Fruit fly (Drosophila melanogaster) whole organism, embryonic: ENCODE results near the gene CG13896.

Experiments used
- Bdp1 ChIP-seq: fragments of 200-800 bp; sonication (Bioruptor generic); optimal IDR thresholded peaks from 3 replicates; lab custom pipeline; 2016; ENCODE audit warnings: missing biosample characterization, missing genetic modification characterization
- BtbVII ChIP-seq: fragments of 200-800 bp; sonication (Bioruptor generic); optimal IDR thresholded peaks from 3 replicates; lab custom pipeline; 2017; ENCODE audit warnings: missing biosample characterization, mild to moderate bottlenecking, missing genetic modification characterization
- CG10267 ChIP-seq: fragments of 200-800 bp; sonication (Bioruptor generic); optimal IDR thresholded peaks from 2 replicates; lab custom pipeline; 2018; ENCODE audit warnings: missing biosample characterization, mild to moderate bottlenecking, missing genetic modification characterization, moderate library complexity
- CG11723 ChIP-seq: fragments of 200-800 bp; sonication (Bioruptor generic); optimal IDR thresholded peaks from 2 replicates; lab custom pipeline; 2017; ENCODE audit warnings: missing biosample characterization, mild to moderate bottlenecking, missing genetic modification characterization
- CG12071 ChIP-seq: fragments of 200-800 bp; sonication (Bioruptor generic); optimal IDR thresholded peaks from 3 replicates; lab custom pipeline; 2018; ENCODE audit warnings: missing biosample characterization, mild to moderate bottlenecking, missing genetic modification characterization
- CG13123 ChIP-seq: fragments of 200-800 bp; sonication (Bioruptor generic); optimal IDR thresholded peaks from 2 replicates; lab custom pipeline; 2016; ENCODE audit warnings: missing biosample characterization, missing genetic modification characterization
- CG15269 ChIP-seq: fragments of 200-800 bp; sonication (Bioruptor generic); optimal IDR thresholded peaks from 2 replicates; lab custom pipeline; 2018; ENCODE audit warnings: missing biosample characterization, mild to moderate bottlenecking, missing genetic modification characterization, moderate library complexity
- CG3065 ChIP-seq: fragments of 200-800 bp; sonication (Bioruptor generic); optimal IDR thresholded peaks from 2 replicates; lab custom pipeline; 2016; ENCODE audit warnings: missing biosample characterization, missing genetic modification characterization
- CG31224 ChIP-seq: fragments of 200-800 bp; sonication (Bioruptor generic); IDR thresholded peaks from 2 replicates; pipeline ENCODE4 v1.3.6; 2022; ENCODE audit warnings: missing biosample characterization, missing genetic modification characterization
- CG33557 ChIP-seq: fragments of 200-800 bp; sonication (Bioruptor generic); optimal IDR thresholded peaks from 2 replicates; lab custom pipeline; 2019; ENCODE audit warnings: missing biosample characterization, mild to moderate bottlenecking, missing genetic modification characterization, moderate library complexity
- CG3847 ChIP-seq: fragments of 200-800 bp; sonication (Bioruptor generic); IDR thresholded peaks from 2 replicates; pipeline ENCODE4 v1.3.6; 2022; ENCODE audit warnings: missing biosample characterization, missing genetic modification characterization
- CG4360 ChIP-seq: fragments of 200-800 bp; sonication (Bioruptor generic); IDR thresholded peaks from 2 replicates; pipeline ENCODE4 v1.3.6; 2022; ENCODE audit warnings: missing biosample characterization, missing genetic modification characterization
- CG6654 ChIP-seq: fragments of 200-800 bp; sonication (Bioruptor generic); optimal IDR thresholded peaks from 2 replicates; lab custom pipeline; 2017; ENCODE audit warnings: missing biosample characterization, mild to moderate bottlenecking, missing genetic modification characterization
- CG7839 ChIP-seq: fragments of 200-800 bp; sonication (Bioruptor generic); optimal IDR thresholded peaks from 3 replicates; lab custom pipeline; 2018; ENCODE audit warnings: missing biosample characterization, mild to moderate bottlenecking, missing genetic modification characterization, moderate library complexity
- CG7987 ChIP-seq: fragments of 200-800 bp; sonication (Bioruptor generic); optimal IDR thresholded peaks from 2 replicates; lab custom pipeline; 2018; ENCODE audit warnings: missing biosample characterization, mild to moderate bottlenecking, missing genetic modification characterization, moderate library complexity
- CG8478 ChIP-seq: fragments of >200 bp; optimal IDR thresholded peaks from 2 replicates; lab custom pipeline; 2018
- CTCF ChIP-seq: fragments of 200-800 bp; sonication (Bioruptor generic); optimal IDR thresholded peaks from 2 replicates; lab custom pipeline; 2017; ENCODE audit warnings: missing biosample characterization, mild to moderate bottlenecking, missing genetic modification characterization, moderate library complexity
- CrebB ChIP-seq: fragments of 200-800 bp; sonication (Bioruptor generic); optimal IDR thresholded peaks from 3 replicates; lab custom pipeline; 2018; ENCODE audit warnings: missing biosample characterization, mild to moderate bottlenecking, missing genetic modification characterization
- Dbx ChIP-seq: fragments of 200-800 bp; sonication (Bioruptor generic); IDR thresholded peaks from 3 replicates; pipeline ENCODE4 v1.3.6; 2022; ENCODE audit warnings: missing biosample characterization, missing genetic modification characterization
- Dll ChIP-seq: fragments of 200-800 bp; sonication (Bioruptor generic); IDR thresholded peaks from 4 replicates; pipeline ENCODE4 v1.3.6; 2022; ENCODE audit warnings: missing biosample characterization, missing genetic modification characterization; ENCODE audit not compliant: partially characterized antibody
- Dp ChIP-seq: fragments of 200-800 bp; sonication (Bioruptor generic); optimal IDR thresholded peaks from 2 replicates; lab custom pipeline; 2018; ENCODE audit warnings: missing biosample characterization, mild to moderate bottlenecking, missing genetic modification characterization, moderate library complexity
- Dref ChIP-seq: fragments of 200-800 bp; sonication (Bioruptor generic); IDR thresholded peaks from 2 replicates; pipeline ENCODE4 v1.3.6; 2022; ENCODE audit warnings: missing biosample characterization, missing genetic modification characterization
- E2f1 ChIP-seq: fragments of 200-800 bp; sonication (Bioruptor generic); IDR thresholded peaks from 2 replicates; pipeline ENCODE4 v1.3.6; 2022; ENCODE audit warnings: missing biosample characterization, missing genetic modification characterization
- E2f2 ChIP-seq: fragments of 200-800 bp; sonication (Bioruptor generic); IDR thresholded peaks from 2 replicates; pipeline ENCODE4 v1.3.6; 2022; ENCODE audit warnings: missing biosample characterization, missing genetic modification characterization
- HmgZ ChIP-seq: fragments of 200-800 bp; sonication (Bioruptor generic); optimal IDR thresholded peaks from 2 replicates; lab custom pipeline; 2018; ENCODE audit warnings: missing biosample characterization, mild to moderate bottlenecking, missing genetic modification characterization
- Hr78 ChIP-seq, 2 experiments: fragments of 200-800 bp in 1 of 2; fragments of >200 bp in 1 of 2; sonication (Bioruptor generic) in 1 of 2; optimal IDR thresholded peaks; 2 replicates each; lab custom pipeline; 2017 to 2019; ENCODE audit warnings: missing biosample characterization in 2 of 2, missing genetic modification characterization in 2 of 2, mild to moderate bottlenecking in 1 of 2, moderate library complexity in 1 of 2
- MESR4 ChIP-seq: fragments of 200-800 bp; sonication (Bioruptor generic); optimal IDR thresholded peaks from 2 replicates; lab custom pipeline; 2018; ENCODE audit warnings: missing biosample characterization, mild to moderate bottlenecking, missing genetic modification characterization, moderate library complexity
- MTF-1 ChIP-seq: fragments of 200-800 bp; sonication (Bioruptor generic); optimal IDR thresholded peaks from 2 replicates; lab custom pipeline; 2018; ENCODE audit warnings: missing biosample characterization, mild to moderate bottlenecking, missing genetic modification characterization, borderline replicate concordance
- Med ChIP-seq: fragments of 200-800 bp; sonication (Bioruptor generic); peaks from one replicate; lab custom pipeline; 2016; ENCODE audit warnings: missing biosample characterization, missing genetic modification characterization, mild to moderate bottlenecking, inconsistent platforms, moderate library complexity
- Nf-YB ChIP-seq: fragments of 200-800 bp; sonication (Bioruptor generic); optimal IDR thresholded peaks from 3 replicates; lab custom pipeline; 2019; ENCODE audit warnings: missing biosample characterization, mild to moderate bottlenecking, missing genetic modification characterization, moderate library complexity
- Oaz ChIP-seq: fragments of 200-800 bp; sonication (Bioruptor generic); IDR thresholded peaks from 2 replicates; pipeline ENCODE4 v1.3.6; 2022; ENCODE audit warnings: missing biosample characterization, missing genetic modification characterization
- Optix ChIP-seq: fragments of 200-800 bp; sonication (Bioruptor generic); IDR thresholded peaks from 3 replicates; pipeline ENCODE4 v1.3.6; 2022; ENCODE audit warnings: missing biosample characterization, missing genetic modification characterization
- PHDP ChIP-seq: fragments of 200-800 bp; sonication (Bioruptor generic); optimal IDR thresholded peaks from 3 replicates; lab custom pipeline; 2018; ENCODE audit warnings: missing biosample characterization, mild to moderate bottlenecking, missing genetic modification characterization, moderate library complexity
- Side ChIP-seq: fragments of 200-800 bp; sonication (Bioruptor generic); optimal IDR thresholded peaks from 2 replicates; lab custom pipeline; 2016; ENCODE audit warnings: missing biosample characterization, missing genetic modification characterization
- ac ChIP-seq: fragments of 200-800 bp; sonication (Bioruptor generic); optimal IDR thresholded peaks from 3 replicates; lab custom pipeline; 2017; ENCODE audit warnings: missing biosample characterization, mild to moderate bottlenecking, missing genetic modification characterization
- cg ChIP-seq: fragments of 200-800 bp; sonication (Bioruptor generic); optimal IDR thresholded peaks from 3 replicates; lab custom pipeline; 2019; ENCODE audit warnings: missing biosample characterization, mild to moderate bottlenecking, missing genetic modification characterization, moderate library complexity
- chinmo ChIP-seq: fragments of 200-800 bp; sonication (Bioruptor generic); IDR thresholded peaks from 4 replicates; pipeline ENCODE4 v1.3.6; 2022; ENCODE audit warnings: missing biosample characterization, missing genetic modification characterization; ENCODE audit not compliant: partially characterized antibody
- ems ChIP-seq: fragments of 200-800 bp; sonication (Bioruptor generic); optimal IDR thresholded peaks from 3 replicates; lab custom pipeline; 2016; ENCODE audit warnings: missing biosample characterization, missing genetic modification characterization
- gfzf ChIP-seq: fragments of 200-800 bp; sonication (Bioruptor generic); optimal IDR thresholded peaks from 2 replicates; lab custom pipeline; 2016; ENCODE audit warnings: missing biosample characterization, mild to moderate bottlenecking, missing genetic modification characterization, moderate library complexity
- run ChIP-seq: fragments of 200-800 bp; sonication (Bioruptor generic); optimal IDR thresholded peaks from 3 replicates; lab custom pipeline; 2018; ENCODE audit warnings: missing biosample characterization, mild to moderate bottlenecking, missing genetic modification characterization
- sd ChIP-seq: fragments of 200-800 bp; sonication (Bioruptor generic); optimal IDR thresholded peaks from 3 replicates; lab custom pipeline; 2018; ENCODE audit warnings: missing biosample characterization, mild to moderate bottlenecking, missing genetic modification characterization, moderate library complexity
- sqz ChIP-seq: fragments of 200-800 bp; sonication (Bioruptor generic); optimal IDR thresholded peaks from 3 replicates; lab custom pipeline; 2018; ENCODE audit warnings: missing biosample characterization, mild to moderate bottlenecking, missing genetic modification characterization
- stwl ChIP-seq: fragments of 200-800 bp; sonication (Bioruptor generic); optimal IDR thresholded peaks from 3 replicates; lab custom pipeline; 2018; ENCODE audit warnings: missing biosample characterization, mild to moderate bottlenecking, missing genetic modification characterization, moderate library complexity
- tup ChIP-seq: fragments of 200-800 bp; sonication (Bioruptor generic); optimal IDR thresholded peaks from 2 replicates; lab custom pipeline; 2016; ENCODE audit warnings: missing biosample characterization, mild to moderate bottlenecking, missing genetic modification characterization, moderate library complexity
- twi ChIP-seq: fragments of 200-800 bp; optimal IDR thresholded peaks from 2 replicates; lab custom pipeline; 2019; ENCODE audit warnings: missing biosample characterization, mild to moderate bottlenecking, missing genetic modification characterization, moderate library complexity
- tx ChIP-seq: fragments of 200-800 bp; sonication (Bioruptor generic); optimal IDR thresholded peaks from 2 replicates; lab custom pipeline; 2016; ENCODE audit warnings: missing biosample characterization, missing genetic modification characterization
- yki ChIP-seq: fragments of >200 bp; optimal IDR thresholded peaks from 3 replicates; lab custom pipeline; 2018
- zen2 ChIP-seq: fragments of 200-800 bp; sonication (Bioruptor generic); IDR thresholded peaks from 3 replicates; pipeline ENCODE4 v1.3.6; 2022; ENCODE audit warnings: missing biosample characterization, missing genetic modification characterization; ENCODE audit not compliant: partially characterized antibody

The CG13896 gene

dm6 chr3L:690031-690686 is 21.5 kb downstream of the CG13896 start, which contains the start of the genes CG32483 and RabX6 (continued):
- TF ChIP-seq Dp (GFP tag; lab: Kevin White, UChicago) = peak; percentile 90
- peak; percentile 42 for TF ChIP-seq MESR4 (GFP tag; lab: Kevin White, UChicago)
- peak; percentile 63; the same call in 1 of the 2 replicates for TF ChIP-seq CG4360 (GFP tag; lab: Robert Waterston, UW)
- peak; percentile 2 for TF ChIP-seq sqz (GFP tag; lab: Kevin White, UChicago)
- peak; percentile 38 for TF ChIP-seq CTCF (GFP tag; lab: Kevin White, UChicago)
- no peak for TF ChIP-seq CG7987 (GFP tag; lab: Kevin White, UChicago)
- peak; percentile 90 for TF ChIP-seq E2f2 (GFP tag; lab: Robert Waterston, UW)
- peak; percentile 55; the same call in 2 of the 4 replicates for TF ChIP-seq Dll (GFP tag; lab: Robert Waterston, UW)
- no peak for TF ChIP-seq tup (GFP tag; lab: Kevin White, UChicago)
- TF ChIP-seq gfzf (GFP tag; lab: Kevin White, UChicago) = peak; percentile 18
- TF ChIP-seq cg = no peak
- no peak for TF ChIP-seq CrebB (tag; lab: Kevin White, UChicago)
- peak; percentile 74 for TF ChIP-seq stwl (tag; lab: Kevin White, UChicago)
- TF ChIP-seq HmgZ = peak; percentile 3

- TF ChIP-seq MTF-1 (GFP tag; lab: Kevin White, UChicago) = no peak
- peak; percentile 32 for TF ChIP-seq sd (tag; lab: Kevin White, UChicago)
- no peak for TF ChIP-seq Optix
- TF ChIP-seq chinmo (GFP tag; lab: Robert Waterston, UW) = 0 out of 4 replicates have a peak, but pooled peaks have one; percentile 8
These were observed 23.8 kb downstream of the CG13896 start, which contains the start of gene hiro for dm6 chr3L:687858-688257. Gene hiro, minus strand, starts transcription at chr3L:687958.

- TF ChIP-seq CG10267 (tag; lab: Kevin White, UChicago) = peak; percentile 27
- peak; percentile 59 for TF ChIP-seq BtbVII (GFP tag; lab: Kevin White, UChicago)
- peak; percentile 53 for TF ChIP-seq CG8478 (lab: Kevin White, UChicago)
- no peak for TF ChIP-seq CG13123
- TF ChIP-seq Oaz (GFP tag; lab: Robert Waterston, UW) = no peak
- TF ChIP-seq tx (GFP tag; lab: Kevin White, UChicago) = no peak
- TF ChIP-seq CG31224 (GFP tag; lab: Robert Waterston, UW) = no peak
- peak; percentile 8 for TF ChIP-seq Nf-YB
- peak; percentile 2 for TF ChIP-seq CG12071 (GFP tag; lab: Kevin White, UChicago)
- peak; percentile 76 for TF ChIP-seq Med (GFP tag; lab: Kevin White, UChicago)
- TF ChIP-seq zen2 (GFP tag; lab: Robert Waterston, UW) = 0 out of 3 replicates have a peak, but pooled peaks have one; percentile 6
- no peak for TF ChIP-seq CG11723 (GFP tag; lab: Kevin White, UChicago)
- peak; percentile 27 for TF ChIP-seq PHDP (tag; lab: Kevin White, UChicago)
- TF ChIP-seq CG33557 (GFP tag; lab: Kevin White, UChicago) = no peak
- no peak for TF ChIP-seq Side
- no peak for TF ChIP-seq ems (GFP tag; lab: Kevin White, UChicago)
- no peak for TF ChIP-seq Bdp1 (GFP tag; lab: Kevin White, UChicago)
- TF ChIP-seq twi (tag; lab: Kevin White, UChicago) = peak; percentile 56
- TF ChIP-seq CG15269 (tag; lab: Kevin White, UChicago) = no peak
- no peak for TF ChIP-seq run (tag; lab: Kevin White, UChicago)
- TF ChIP-seq Dbx (GFP tag; lab: Robert Waterston, UW) = no peak
- no peak for TF ChIP-seq Dref
- TF ChIP-seq CG3847 (GFP tag; lab: Robert Waterston, UW) = no peak
- TF ChIP-seq ac = no peak
- TF ChIP-seq CG6654 (GFP tag; lab: Kevin White, UChicago) = no peak
- no peak for TF ChIP-seq CG7839 (tag; lab: Kevin White, UChicago)
- TF ChIP-seq E2f1 = no peak
- TF ChIP-seq yki = peak; percentile 8
- TF ChIP-seq Hr78 (GFP tag; optimal IDR thresholded peaks at IDR 0.05; lab: Kevin White, UChicago) = peak in 1 of 2 experiments; percentile 79
- TF ChIP-seq CG3065 = no peak
These were observed 26.2 kb downstream of the CG13896 start, which contains the start of gene ebd1 for dm6 chr3L:685441-685804. Gene ebd1, minus strand, starts transcription at chr3L:685549.
